Fruit fly (Drosophila melanogaster) whole organism, embryonic: Measurements from ENCODE around the gene spn-B.

Source experiments
- BEAF-32 ChIP-seq: fragments of 200-800 bp; sonication (Bioruptor generic); optimal IDR thresholded peaks from 3 replicates; lab custom pipeline; 2017; ENCODE audit warnings: missing biosample characterization, missing genetic modification characterization, mild to moderate bottlenecking, moderate library complexity, missing genetic modification reagents
- CG1024 ChIP-seq: fragments of 200-800 bp; sonication (Bioruptor generic); IDR thresholded peaks from 2 replicates; pipeline ENCODE4 v1.3.6; 2022; ENCODE audit warnings: missing biosample characterization, missing genetic modification characterization
- CG11695 ChIP-seq: fragments of 200-800 bp; sonication (Bioruptor generic); IDR thresholded peaks from 3 replicates; pipeline ENCODE4 v1.3.6; 2022; ENCODE audit warnings: missing biosample characterization, missing genetic modification characterization
- CG12071 ChIP-seq: fragments of 200-800 bp; sonication (Bioruptor generic); optimal IDR thresholded peaks from 3 replicates; lab custom pipeline; 2018; ENCODE audit warnings: missing biosample characterization, mild to moderate bottlenecking, missing genetic modification characterization
- CG12155 ChIP-seq: fragments of 200-800 bp; sonication (Bioruptor generic); optimal IDR thresholded peaks from 3 replicates; lab custom pipeline; 2016; ENCODE audit warnings: missing biosample characterization, missing genetic modification characterization
- CG13287 ChIP-seq: fragments of 200-800 bp; sonication (Bioruptor generic); IDR thresholded peaks from 2 replicates; pipeline ENCODE4 v1.3.6; 2022; ENCODE audit warnings: missing biosample characterization, missing genetic modification characterization; ENCODE audit not compliant: partially characterized antibody
- CG14441 ChIP-seq: fragments of 200-800 bp; sonication (Bioruptor generic); IDR thresholded peaks from 2 replicates; pipeline ENCODE4 v1.3.6; 2022; ENCODE audit warnings: missing biosample characterization, missing genetic modification characterization
- CG17802 ChIP-seq: fragments of 200-800 bp; sonication (Bioruptor generic); optimal IDR thresholded peaks from 2 replicates; lab custom pipeline; 2018; ENCODE audit warnings: missing biosample characterization, mild to moderate bottlenecking, missing genetic modification characterization, moderate library complexity
- CG2202 ChIP-seq: fragments of 200-800 bp; sonication (Bioruptor generic); optimal IDR thresholded peaks from 2 replicates; lab custom pipeline; 2018; ENCODE audit warnings: missing biosample characterization, mild to moderate bottlenecking, missing genetic modification characterization
- CG2875 ChIP-seq: fragments of 200-800 bp; sonication (Bioruptor generic); optimal IDR thresholded peaks from 2 replicates; lab custom pipeline; 2017; ENCODE audit warnings: missing biosample characterization, mild to moderate bottlenecking, missing genetic modification characterization, missing genetic modification reagents
- CG31388 ChIP-seq: fragments of 200-800 bp; sonication (Bioruptor generic); optimal IDR thresholded peaks from 2 replicates; lab custom pipeline; 2016; ENCODE audit warnings: missing biosample characterization, missing genetic modification characterization
- CG34376 ChIP-seq: fragments of 200-800 bp; sonication (Bioruptor generic); optimal IDR thresholded peaks from 2 replicates; lab custom pipeline; 2018; ENCODE audit warnings: missing biosample characterization, mild to moderate bottlenecking, missing genetic modification characterization
- CG5245 ChIP-seq: fragments of 200-800 bp; sonication (Bioruptor generic); optimal IDR thresholded peaks from 3 replicates; lab custom pipeline; 2016; ENCODE audit warnings: missing biosample characterization, missing genetic modification characterization
- CG8281 ChIP-seq: fragments of 200-800 bp; sonication (Bioruptor generic); optimal IDR thresholded peaks from 2 replicates; lab custom pipeline; 2018; ENCODE audit warnings: missing biosample characterization, mild to moderate bottlenecking, missing genetic modification characterization, moderate library complexity
- CTCF ChIP-seq: fragments of 200-800 bp; sonication (Bioruptor generic); optimal IDR thresholded peaks from 2 replicates; lab custom pipeline; 2017; ENCODE audit warnings: missing biosample characterization, mild to moderate bottlenecking, missing genetic modification characterization, moderate library complexity
- Deaf1 ChIP-seq: fragments of 200-800 bp; optimal IDR thresholded peaks from 3 replicates; lab custom pipeline; 2019; ENCODE audit warnings: missing biosample characterization, mild to moderate bottlenecking, missing genetic modification characterization, moderate library complexity
- Doc3 ChIP-seq: fragments of 200-800 bp; sonication (Bioruptor generic); IDR thresholded peaks from 3 replicates; pipeline ENCODE4 v1.3.6; 2022; ENCODE audit warnings: missing biosample characterization, missing genetic modification characterization; ENCODE audit not compliant: partially characterized antibody
- Ets97D ChIP-seq: fragments of 200-800 bp; sonication (Bioruptor generic); optimal IDR thresholded peaks from 3 replicates; lab custom pipeline; 2016; ENCODE audit warnings: missing biosample characterization, missing genetic modification characterization
- Gug ChIP-seq: fragments of 200-800 bp; sonication (Bioruptor generic); IDR thresholded peaks from 4 replicates; pipeline ENCODE4 v1.3.6; 2022; ENCODE audit warnings: missing biosample characterization, missing genetic modification characterization
- HLHmδ ChIP-seq: fragments of 200-800 bp; sonication (Bioruptor generic); optimal IDR thresholded peaks from 2 replicates; lab custom pipeline; 2018; ENCODE audit warnings: missing biosample characterization, mild to moderate bottlenecking, missing genetic modification characterization, moderate library complexity
- Med ChIP-seq: fragments of 200-800 bp; sonication (Bioruptor generic); peaks from one replicate; lab custom pipeline; 2016; ENCODE audit warnings: missing biosample characterization, missing genetic modification characterization, mild to moderate bottlenecking, inconsistent platforms, moderate library complexity
- Nf-YA ChIP-seq: fragments of 200-800 bp; sonication (Bioruptor generic); IDR thresholded peaks from 2 replicates; pipeline ENCODE4 v1.3.6; 2022; ENCODE audit warnings: missing biosample characterization, missing genetic modification characterization
- Nf-YC ChIP-seq: fragments of 200-800 bp; optimal IDR thresholded peaks from 3 replicates; lab custom pipeline; 2019; ENCODE audit warnings: missing biosample characterization, mild to moderate bottlenecking, missing genetic modification characterization, moderate library complexity
- Oli ChIP-seq: fragments of 200-800 bp; sonication (Bioruptor generic); optimal IDR thresholded peaks from 2 replicates; lab custom pipeline; 2018; ENCODE audit warnings: missing biosample characterization, mild to moderate bottlenecking, missing genetic modification characterization, moderate library complexity
- Sry-β ChIP-seq: fragments of 200-800 bp; sonication (Bioruptor generic); optimal IDR thresholded peaks from 2 replicates; lab custom pipeline; 2018; ENCODE audit warnings: missing biosample characterization, mild to moderate bottlenecking, missing genetic modification characterization, moderate library complexity
- al ChIP-seq: fragments of 200-800 bp; sonication (Bioruptor generic); IDR thresholded peaks from 2 replicates; pipeline ENCODE4 v1.3.6; 2022; ENCODE audit warnings: missing biosample characterization, missing genetic modification characterization
- br ChIP-seq: fragments of >200 bp; optimal IDR thresholded peaks from 2 replicates; lab custom pipeline; 2017
- chinmo ChIP-seq: fragments of 200-800 bp; sonication (Bioruptor generic); IDR thresholded peaks from 4 replicates; pipeline ENCODE4 v1.3.6; 2022; ENCODE audit warnings: missing biosample characterization, missing genetic modification characterization; ENCODE audit not compliant: partially characterized antibody
- dmrt99B ChIP-seq: fragments of 200-800 bp; sonication (Bioruptor generic); optimal IDR thresholded peaks from 2 replicates; lab custom pipeline; 2018; ENCODE audit warnings: missing biosample characterization, mild to moderate bottlenecking, missing genetic modification characterization, moderate library complexity
- emc ChIP-seq: fragments of 200-800 bp; sonication (Bioruptor generic); optimal IDR thresholded peaks from 2 replicates; lab custom pipeline; 2016; ENCODE audit warnings: missing biosample characterization, missing genetic modification characterization
- eyg ChIP-seq: fragments of 200-800 bp; sonication (Bioruptor generic); optimal IDR thresholded peaks from 3 replicates; lab custom pipeline; 2016; ENCODE audit warnings: missing biosample characterization, missing genetic modification characterization
- gce ChIP-seq: fragments of 200-800 bp; sonication (Bioruptor generic); IDR thresholded peaks from 3 replicates; pipeline ENCODE4 v1.3.6; 2022; ENCODE audit warnings: missing biosample characterization, missing genetic modification characterization
- gcm2 ChIP-seq: fragments of 200-800 bp; sonication (Bioruptor generic); optimal IDR thresholded peaks from 2 replicates; lab custom pipeline; 2016; ENCODE audit warnings: missing biosample characterization, missing genetic modification characterization
- gro ChIP-seq: fragments of 200-800 bp; sonication (Bioruptor generic); optimal IDR thresholded peaks from 2 replicates; lab custom pipeline; 2016; ENCODE audit warnings: missing biosample characterization, missing genetic modification characterization
- ham ChIP-seq: fragments of 200-800 bp; sonication (Bioruptor generic); IDR thresholded peaks from 2 replicates; pipeline ENCODE4 v1.3.6; 2022; ENCODE audit warnings: missing biosample characterization, missing genetic modification characterization
- ind ChIP-seq: fragments of 200-800 bp; sonication (Bioruptor generic); optimal IDR thresholded peaks from 3 replicates; lab custom pipeline; 2016; ENCODE audit warnings: missing biosample characterization, missing genetic modification characterization
- jing ChIP-seq: fragments of 200-800 bp; sonication (Bioruptor generic); optimal IDR thresholded peaks from 2 replicates; lab custom pipeline; 2018; ENCODE audit warnings: missing biosample characterization, mild to moderate bottlenecking, missing genetic modification characterization
- lab ChIP-seq: fragments of 200-800 bp; sonication (Bioruptor generic); optimal IDR thresholded peaks from 3 replicates; lab custom pipeline; 2017; ENCODE audit warnings: missing biosample characterization, missing genetic modification characterization, mild to moderate bottlenecking, moderate library complexity, missing genetic modification reagents
- lola ChIP-seq, 3 experiments: fragments of >200 bp in 2 of 3; fragments of 200-800 bp in 1 of 3; sonication (Bioruptor generic) in 1 of 3; optimal IDR thresholded peaks; 2 replicates each; lab custom pipeline; 2017 to 2019; ENCODE audit warnings: missing biosample characterization in 3 of 3, missing genetic modification characterization in 3 of 3, mild to moderate bottlenecking in 1 of 3, moderate library complexity in 1 of 3
- mirr ChIP-seq: fragments of 200-800 bp; sonication (Bioruptor generic); optimal IDR thresholded peaks from 3 replicates; lab custom pipeline; 2018; ENCODE audit warnings: missing biosample characterization, mild to moderate bottlenecking, missing genetic modification characterization
- mld ChIP-seq: fragments of 200-800 bp; sonication (Bioruptor generic); IDR thresholded peaks from 3 replicates; pipeline ENCODE4 v1.3.6; 2022; ENCODE audit warnings: missing biosample characterization, missing genetic modification characterization; ENCODE audit not compliant: partially characterized antibody
- nerfin-1 ChIP-seq: fragments of 200-800 bp; sonication (Bioruptor generic); optimal IDR thresholded peaks from 3 replicates; lab custom pipeline; 2019; ENCODE audit warnings: missing biosample characterization, mild to moderate bottlenecking, missing genetic modification characterization, moderate library complexity
- pan ChIP-seq, 4 experiments: fragments of >200 bp in 3 of 4; fragments of 200-800 bp in 1 of 4; sonication (Bioruptor generic) in 1 of 4; optimal IDR thresholded peaks in 3 of 4; IDR thresholded peaks in 1 of 4; 2 replicates each; pipeline versions ENCODE4 v1.3.6 to Lab custom; 2017 to 2022; ENCODE audit warnings: missing biosample characterization in 2 of 4, missing genetic modification characterization in 2 of 4, mixed read lengths in 1 of 4
- salm ChIP-seq: fragments of 200-800 bp; sonication (Bioruptor generic); optimal IDR thresholded peaks from 2 replicates; lab custom pipeline; 2018; ENCODE audit warnings: missing biosample characterization, mild to moderate bottlenecking, missing genetic modification characterization
- sc ChIP-seq, 3 experiments: fragments of >200 bp in 2 of 3; fragments of 200-800 bp in 1 of 3; sonication (Bioruptor generic) in 1 of 3; optimal IDR thresholded peaks; 2 replicates in 2 of 3; 3 replicates in 1 of 3; lab custom pipeline; 2017; ENCODE audit warnings: mild to moderate bottlenecking in 1 of 3, missing biosample characterization in 1 of 3, missing genetic modification characterization in 1 of 3, missing genetic modification reagents in 1 of 3
- sd ChIP-seq: fragments of 200-800 bp; sonication (Bioruptor generic); optimal IDR thresholded peaks from 3 replicates; lab custom pipeline; 2018; ENCODE audit warnings: missing biosample characterization, mild to moderate bottlenecking, missing genetic modification characterization, moderate library complexity
- sim ChIP-seq: fragments of 200-800 bp; sonication (Bioruptor generic); IDR thresholded peaks from 2 replicates; pipeline ENCODE4 v1.3.6; 2022; ENCODE audit warnings: missing biosample characterization, missing genetic modification characterization
- sug ChIP-seq: fragments of 200-800 bp; optimal IDR thresholded peaks from 2 replicates; lab custom pipeline; 2019; ENCODE audit warnings: missing biosample characterization, mild to moderate bottlenecking, missing genetic modification characterization, moderate library complexity
- tll ChIP-seq, 2 experiments: fragments of 200-800 bp in 1 of 2; fragments of >200 bp in 1 of 2; sonication (Bioruptor generic) in 1 of 2; optimal IDR thresholded peaks; 2 replicates each; lab custom pipeline; 2017 to 2019; ENCODE audit warnings: missing biosample characterization in 2 of 2, missing genetic modification characterization in 2 of 2, mild to moderate bottlenecking in 1 of 2, moderate library complexity in 1 of 2
- tna ChIP-seq: fragments of 200-800 bp; sonication (Bioruptor generic); IDR thresholded peaks from 2 replicates; pipeline ENCODE4 v1.3.6; 2022; ENCODE audit warnings: missing biosample characterization, missing genetic modification characterization; ENCODE audit not compliant: partially characterized antibody

spn-B gene

DNA sequence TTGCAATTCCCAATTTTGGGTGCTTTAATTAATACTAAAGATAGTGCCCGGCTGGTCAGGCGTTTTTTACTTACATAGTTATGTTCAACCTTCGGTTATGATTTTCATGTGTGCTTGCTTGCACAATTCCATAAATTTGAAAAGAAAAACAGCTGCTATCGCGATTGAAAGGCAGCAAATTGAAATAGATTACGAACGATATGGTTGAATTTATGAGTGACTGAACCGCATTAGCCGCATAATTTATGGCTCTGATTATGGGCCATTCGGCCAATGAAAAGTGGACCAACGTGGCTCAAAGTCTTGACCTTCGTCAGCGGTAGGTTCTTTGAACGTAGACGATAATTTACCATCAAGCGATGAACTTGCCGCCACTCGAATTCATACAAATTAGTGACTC lies 31.7 kb upstream of the spn-B start:
- TF ChIP-seq Med = peak; percentile 27
- TF ChIP-seq mirr = peak; percentile 89
- no peak for TF ChIP-seq CTCF (GFP tag; lab: Kevin White, UChicago)
- TF ChIP-seq CG11695 = no peak
- no peak for TF ChIP-seq CG2875 (GFP tag; lab: Kevin White, UChicago)
- no peak for TF ChIP-seq lola (GFP tag; optimal IDR thresholded peaks at IDR 0.05; lab: Kevin White, UChicago)
- TF ChIP-seq sim = no peak
- peak; percentile 11 for TF ChIP-seq sd (tag; lab: Kevin White, UChicago)
- TF ChIP-seq ham = no peak
- TF ChIP-seq CG1024 (GFP tag; lab: Robert Waterston, UW) = no peak
- no peak for TF ChIP-seq Sry-β
- TF ChIP-seq Oli (tag; lab: Kevin White, UChicago) = no peak
- no peak for TF ChIP-seq CG13287
- no peak for TF ChIP-seq tna
- TF ChIP-seq al (GFP tag; lab: Robert Waterston, UW) = no peak
- TF ChIP-seq ind (GFP tag; lab: Kevin White, UChicago) = no peak
- no peak for TF ChIP-seq gce (GFP tag; lab: Robert Waterston, UW)
- no peak for TF ChIP-seq eyg (GFP tag; lab: Kevin White, UChicago)
- no peak for TF ChIP-seq gro (GFP tag; lab: Kevin White, UChicago)
- no peak for TF ChIP-seq Deaf1 (tag; lab: Kevin White, UChicago)
- no peak for TF ChIP-seq jing
- no peak for TF ChIP-seq emc
- no peak for TF ChIP-seq CG12071
- peak; percentile 14 for TF ChIP-seq lab (GFP tag; lab: Kevin White, UChicago)
- TF ChIP-seq salm (tag; lab: Kevin White, UChicago) = peak; percentile 19
- peak; percentile 89 for TF ChIP-seq sug (tag; lab: Kevin White, UChicago)
- no peak for TF ChIP-seq Nf-YA (GFP tag; lab: Robert Waterston, UW)
- TF ChIP-seq CG34376 (GFP tag; lab: Kevin White, UChicago) = peak; percentile 67
- TF ChIP-seq CG12155 (GFP tag; lab: Kevin White, UChicago) = no peak
- TF ChIP-seq Ets97D (GFP tag; lab: Kevin White, UChicago) = no peak
- TF ChIP-seq pan (optimal IDR thresholded peaks at IDR 0.05; lab: Kevin White, UChicago) = no peak
- peak in 1 of 2 experiments; percentile 34 for TF ChIP-seq pan (GFP tag; optimal IDR thresholded peaks at IDR 0.05 in 1 of 2, IDR thresholded peaks at IDR 0.05 in 1 of 2)
- TF ChIP-seq chinmo (GFP tag; lab: Robert Waterston, UW) = peak; percentile 70; the same call in 1 of the 4 replicates
- no peak for TF ChIP-seq mld (GFP tag; lab: Robert Waterston, UW)
- 0 out of 2 replicates have a peak, but pooled peaks have one; percentile 23 for TF ChIP-seq CG14441 (GFP tag; lab: Robert Waterston, UW)
- TF ChIP-seq sc (optimal IDR thresholded peaks at IDR 0.05; lab: Kevin White, UChicago) = no peak
- no peak for TF ChIP-seq sc (GFP tag; optimal IDR thresholded peaks at IDR 0.05; lab: Kevin White, UChicago)
- no peak for TF ChIP-seq HLHmδ (GFP tag; lab: Kevin White, UChicago)
- no peak for TF ChIP-seq Doc3 (GFP tag; lab: Robert Waterston, UW)
- TF ChIP-seq tll (GFP tag; optimal IDR thresholded peaks at IDR 0.05; lab: Kevin White, UChicago) = no peak
- no peak for TF ChIP-seq CG2202 (tag; lab: Kevin White, UChicago)
- no peak for TF ChIP-seq CG5245
- TF ChIP-seq gcm2 (GFP tag; lab: Kevin White, UChicago) = no peak
- no peak for TF ChIP-seq br
- TF ChIP-seq CG31388 (GFP tag; lab: Kevin White, UChicago) = no peak
- no peak for TF ChIP-seq CG8281 (tag; lab: Kevin White, UChicago)
- no peak for TF ChIP-seq CG17802 (tag; lab: Kevin White, UChicago)
- TF ChIP-seq Gug (GFP tag; lab: Robert Waterston, UW) = no peak
- no peak for TF ChIP-seq nerfin-1 (tag; lab: Kevin White, UChicago)
- TF ChIP-seq BEAF-32 = no peak
- TF ChIP-seq Nf-YC (tag; lab: Kevin White, UChicago) = peak; percentile 28
- no peak for TF ChIP-seq dmrt99B (tag; lab: Kevin White, UChicago)
